Worm (Caenorhabditis elegans) whole organism, midembryonic: ENCODE results near the gene T22B7.4.

ENCODE experiments used
- T22C8.4 ChIP-seq: fragments of 200-800 bp; sonication (Bioruptor generic); IDR thresholded peaks from 2 replicates; pipeline ENCODE4 v1.3.6; 2022; ENCODE audit warnings: missing genetic modification characterization, missing compliant biosample characterization
- klf-2 ChIP-seq: fragments of 200-800 bp; sonication (Bioruptor generic); conservative IDR thresholded peaks from 2 replicates; pipeline ENCODE4 v1.3.6; 2022; ENCODE audit warnings: missing genetic modification reagents, missing genetic modification characterization, missing compliant biosample characterization
- ref-1 ChIP-seq: fragments of 200-800 bp; sonication (Bioruptor generic); conservative IDR thresholded peaks from 2 replicates; pipeline ENCODE4 v1.3.6; 2022; ENCODE audit warnings: missing genetic modification reagents, missing genetic modification characterization, missing compliant biosample characterization
- tab-1 ChIP-seq: fragments of 200-800 bp; sonication (Bioruptor generic); IDR thresholded peaks from 2 replicates; pipeline ENCODE4 v1.3.6; 2022; ENCODE audit warnings: missing genetic modification characterization, missing compliant biosample characterization
- ztf-29 ChIP-seq: fragments of 200-800 bp; sonication (Bioruptor generic); IDR thresholded peaks from 2 replicates; pipeline ENCODE4 v1.3.6; 2022; ENCODE audit warnings: missing genetic modification reagents, missing genetic modification characterization, missing compliant biosample characterization

ce11 chrX:5591830-5592229 lies 49.4 kb downstream of the T22B7.4 start:
- TF ChIP-seq ref-1: no peak
- TF ChIP-seq ztf-29 (GFP tag; lab: Robert Waterston, UW): 0 out of 2 replicates have a peak, but pooled peaks have one; percentile 31
- TF ChIP-seq klf-2 (GFP tag; lab: Robert Waterston, UW): no peak
- no peak; the same call in 1 of the 2 replicates for TF ChIP-seq tab-1 (GFP tag; lab: Robert Waterston, UW)
- no peak for TF ChIP-seq T22C8.4 (GFP tag; lab: Robert Waterston, UW)
